Fruit fly (Drosophila melanogaster) whole organism, embryonic: ENCODE measurements around the gene Tnks.

Source experiments
- Abd-B ChIP-seq: fragments of 200-800 bp; sonication (Bioruptor generic); optimal IDR thresholded peaks from 2 replicates; lab custom pipeline; 2018; ENCODE audit warnings: missing biosample characterization, mild to moderate bottlenecking, missing genetic modification characterization, moderate library complexity
- BEAF-32 ChIP-seq: fragments of 200-800 bp; sonication (Bioruptor generic); optimal IDR thresholded peaks from 3 replicates; lab custom pipeline; 2017; ENCODE audit warnings: missing biosample characterization, missing genetic modification characterization, mild to moderate bottlenecking, moderate library complexity, missing genetic modification reagents
- CG10209 ChIP-seq: fragments of 200-800 bp; sonication (Bioruptor generic); optimal IDR thresholded peaks from 3 replicates; lab custom pipeline; 2017; ENCODE audit warnings: missing biosample characterization, mild to moderate bottlenecking, missing genetic modification characterization, missing genetic modification reagents
- CG10267 ChIP-seq: fragments of 200-800 bp; sonication (Bioruptor generic); optimal IDR thresholded peaks from 2 replicates; lab custom pipeline; 2018; ENCODE audit warnings: missing biosample characterization, mild to moderate bottlenecking, missing genetic modification characterization, moderate library complexity
- CG10979 ChIP-seq: fragments of 200-800 bp; sonication (Bioruptor generic); optimal IDR thresholded peaks from 2 replicates; lab custom pipeline; 2018; ENCODE audit warnings: missing biosample characterization, mild to moderate bottlenecking, missing genetic modification characterization, moderate library complexity
- CG12299 ChIP-seq: fragments of 200-800 bp; sonication (Bioruptor generic); optimal IDR thresholded peaks from 2 replicates; lab custom pipeline; 2018; ENCODE audit warnings: missing biosample characterization, mild to moderate bottlenecking, missing genetic modification characterization
- CG12744 ChIP-seq: fragments of 200-800 bp; sonication (Bioruptor generic); optimal IDR thresholded peaks from 2 replicates; lab custom pipeline; 2016; ENCODE audit warnings: missing biosample characterization, missing genetic modification characterization
- CG17361 ChIP-seq: fragments of 200-800 bp; sonication (Bioruptor generic); IDR thresholded peaks from 3 replicates; pipeline ENCODE4 v1.3.6; 2022; ENCODE audit warnings: missing biosample characterization, missing genetic modification characterization
- CG18011 ChIP-seq: fragments of 200-800 bp; sonication (Bioruptor generic); optimal IDR thresholded peaks from 2 replicates; lab custom pipeline; 2017; ENCODE audit warnings: missing biosample characterization, missing genetic modification characterization, mild to moderate bottlenecking, moderate library complexity, missing genotype
- CG18619 ChIP-seq: fragments of 200-800 bp; sonication (Bioruptor generic); optimal IDR thresholded peaks from 3 replicates; lab custom pipeline; 2017; ENCODE audit warnings: missing biosample characterization, mild to moderate bottlenecking, missing genetic modification characterization
- CG2889 ChIP-seq: fragments of 200-800 bp; sonication (Bioruptor generic); IDR thresholded peaks from 3 replicates; pipeline ENCODE4 v1.3.6; 2022; ENCODE audit warnings: missing biosample characterization, missing genetic modification characterization
- CG3065 ChIP-seq: fragments of 200-800 bp; sonication (Bioruptor generic); optimal IDR thresholded peaks from 2 replicates; lab custom pipeline; 2016; ENCODE audit warnings: missing biosample characterization, missing genetic modification characterization
- CG33557 ChIP-seq: fragments of 200-800 bp; sonication (Bioruptor generic); optimal IDR thresholded peaks from 2 replicates; lab custom pipeline; 2019; ENCODE audit warnings: missing biosample characterization, mild to moderate bottlenecking, missing genetic modification characterization, moderate library complexity
- CG42726 ChIP-seq: fragments of 200-800 bp; sonication (Bioruptor generic); IDR thresholded peaks from 2 replicates; pipeline ENCODE4 v1.3.6; 2022; ENCODE audit warnings: missing biosample characterization, missing genetic modification characterization; ENCODE audit not compliant: partially characterized antibody
- CG4404 ChIP-seq: fragments of 200-800 bp; sonication (Bioruptor generic); IDR thresholded peaks from 2 replicates; pipeline ENCODE4 v1.3.6; 2022; ENCODE audit warnings: missing biosample characterization, missing genetic modification characterization
- CG6791 ChIP-seq: fragments of 200-800 bp; sonication (Bioruptor generic); IDR thresholded peaks from 3 replicates; pipeline ENCODE4 v1.3.6; 2022; ENCODE audit warnings: missing biosample characterization, missing genetic modification characterization; ENCODE audit not compliant: partially characterized antibody
- CG8924 ChIP-seq: fragments of 200-800 bp; optimal IDR thresholded peaks from 3 replicates; lab custom pipeline; 2019; ENCODE audit warnings: missing biosample characterization, mild to moderate bottlenecking, missing genetic modification characterization, moderate library complexity
- Dref ChIP-seq: fragments of 200-800 bp; sonication (Bioruptor generic); IDR thresholded peaks from 2 replicates; pipeline ENCODE4 v1.3.6; 2022; ENCODE audit warnings: missing biosample characterization, missing genetic modification characterization
- Fer1 ChIP-seq: fragments of 200-800 bp; sonication (Bioruptor generic); optimal IDR thresholded peaks from 2 replicates; lab custom pipeline; 2017; ENCODE audit warnings: missing biosample characterization, mild to moderate bottlenecking, missing genetic modification characterization
- HLHmδ ChIP-seq: fragments of 200-800 bp; sonication (Bioruptor generic); optimal IDR thresholded peaks from 2 replicates; lab custom pipeline; 2018; ENCODE audit warnings: missing biosample characterization, mild to moderate bottlenecking, missing genetic modification characterization, moderate library complexity
- HmgZ ChIP-seq: fragments of 200-800 bp; sonication (Bioruptor generic); optimal IDR thresholded peaks from 2 replicates; lab custom pipeline; 2018; ENCODE audit warnings: missing biosample characterization, mild to moderate bottlenecking, missing genetic modification characterization
- Nf-YC ChIP-seq: fragments of 200-800 bp; optimal IDR thresholded peaks from 3 replicates; lab custom pipeline; 2019; ENCODE audit warnings: missing biosample characterization, mild to moderate bottlenecking, missing genetic modification characterization, moderate library complexity
- Sox100B ChIP-seq: fragments of 200-800 bp; sonication (Bioruptor generic); optimal IDR thresholded peaks from 3 replicates; lab custom pipeline; 2018; ENCODE audit warnings: missing biosample characterization, mild to moderate bottlenecking, missing genetic modification characterization
- Ssrp ChIP-seq: fragments of 200-800 bp; sonication (Bioruptor generic); optimal IDR thresholded peaks from 2 replicates; lab custom pipeline; 2018; ENCODE audit warnings: missing biosample characterization, mild to moderate bottlenecking, missing genetic modification characterization, moderate library complexity
- YL-1 ChIP-seq: fragments of 200-800 bp; sonication (Bioruptor generic); optimal IDR thresholded peaks from 3 replicates; lab custom pipeline; 2017; ENCODE audit warnings: missing biosample characterization, mild to moderate bottlenecking, missing genetic modification characterization
- al ChIP-seq: fragments of 200-800 bp; sonication (Bioruptor generic); IDR thresholded peaks from 2 replicates; pipeline ENCODE4 v1.3.6; 2022; ENCODE audit warnings: missing biosample characterization, missing genetic modification characterization
- ato ChIP-seq: fragments of 200-800 bp; sonication (Bioruptor generic); IDR thresholded peaks from 2 replicates; pipeline ENCODE4 v1.3.6; 2022; ENCODE audit warnings: missing biosample characterization, missing genetic modification characterization; ENCODE audit not compliant: partially characterized antibody
- cato ChIP-seq: fragments of 200-800 bp; sonication (Bioruptor generic); optimal IDR thresholded peaks from 2 replicates; lab custom pipeline; 2016; ENCODE audit warnings: missing biosample characterization, missing genetic modification characterization, borderline replicate concordance
- fru ChIP-seq: fragments of >200 bp; optimal IDR thresholded peaks from 2 replicates; lab custom pipeline; 2017
- gcm ChIP-seq: fragments of 200-800 bp; sonication (Bioruptor generic); optimal IDR thresholded peaks from 2 replicates; lab custom pipeline; 2019; ENCODE audit warnings: missing biosample characterization, mild to moderate bottlenecking, missing genetic modification characterization, moderate library complexity
- ranshi ChIP-seq: fragments of 200-800 bp; sonication (Bioruptor generic); IDR thresholded peaks from 2 replicates; pipeline ENCODE4 v1.3.6; 2022; ENCODE audit warnings: missing biosample characterization, missing genetic modification characterization
- sens ChIP-seq: fragments of 200-800 bp; sonication (Bioruptor generic); peaks from one replicate; lab custom pipeline; 2016; ENCODE audit warnings: missing biosample characterization, missing genetic modification characterization
- sna ChIP-seq: fragments of 200-800 bp; sonication (Bioruptor generic); IDR thresholded peaks from 2 replicates; pipeline ENCODE4 v1.3.6; 2022; ENCODE audit warnings: missing biosample characterization, missing genetic modification characterization; ENCODE audit not compliant: partially characterized antibody
- stwl ChIP-seq: fragments of 200-800 bp; sonication (Bioruptor generic); optimal IDR thresholded peaks from 3 replicates; lab custom pipeline; 2018; ENCODE audit warnings: missing biosample characterization, mild to moderate bottlenecking, missing genetic modification characterization, moderate library complexity

Tnks gene

dm6 chr3R:25623800-25624791, 37.0 kb downstream of the Tnks start, which contains the start of gene Npl4 (continued):
- TF ChIP-seq CG33557 (no peak), CG4404 (GFP tag; lab: Robert Waterston, UW) (no peak), fru (lab: Kevin White, UChicago) (no peak), HmgZ (tag; lab: Kevin White, UChicago) (no peak), CG18011 (GFP tag; lab: Kevin White, UChicago) (peak; percentile 71), al (GFP tag; lab: Robert Waterston, UW) (no peak), HLHmδ (no peak), Ssrp (tag; lab: Kevin White, UChicago) (peak; percentile 31), sna (peak; percentile 87), CG12299 (tag; lab: Kevin White, UChicago) (no peak), Abd-B (GFP tag; lab: Kevin White, UChicago) (no peak), ranshi (0 out of 2 replicates have a peak, but pooled peaks have one; percentile 31), Sox100B (GFP tag; lab: Kevin White, UChicago) (no peak), CG3065 (no peak), stwl (tag; lab: Kevin White, UChicago) (peak; percentile 67), ato (GFP tag; lab: Robert Waterston, UW) (peak; percentile 98), Nf-YC (tag; lab: Kevin White, UChicago) (no peak), Dref (GFP tag; lab: Robert Waterston, UW) (peak; percentile 99), cato (GFP tag; lab: Kevin White, UChicago) (no peak), CG10979 (tag; lab: Kevin White, UChicago) (peak; percentile 47), BEAF-32 (GFP tag; lab: Kevin White, UChicago) (peak; percentile 77), CG6791 (GFP tag; lab: Robert Waterston, UW) (peak; percentile 99), gcm (GFP tag; lab: Kevin White, UChicago) (no peak)

dm6 chr3R:25618114-25618513, 43.0 kb downstream of the Tnks start, which contains the start of gene CG5071:
Gene CG5071, plus strand, starts transcription at chr3R:25618414.
- TF ChIP-seq CG2889 (GFP tag; lab: Robert Waterston, UW): no peak
- peak; percentile 1 for TF ChIP-seq sens (GFP tag; lab: Kevin White, UChicago)
- no peak for TF ChIP-seq Fer1 (GFP tag; lab: Kevin White, UChicago)

- TF ChIP-seq CG12744 (GFP tag; lab: Kevin White, UChicago): no peak
- no peak for TF ChIP-seq CG10267 (tag; lab: Kevin White, UChicago)
- no peak for TF ChIP-seq CG18619 (GFP tag; lab: Kevin White, UChicago)
- TF ChIP-seq CG10209: no peak
- no peak for TF ChIP-seq CG17361 (GFP tag; lab: Robert Waterston, UW)
- TF ChIP-seq YL-1 (GFP tag; lab: Kevin White, UChicago): no peak
- TF ChIP-seq CG42726 (GFP tag; lab: Robert Waterston, UW): no peak
- TF ChIP-seq stwl (tag; lab: Kevin White, UChicago): no peak
- TF ChIP-seq CG8924 (tag; lab: Kevin White, UChicago): no peak
These were observed 47.7 kb downstream of the Tnks start, which contains the start of gene CG5079 for dm6 chr3R:25613366-25613765. Gene CG5079, plus strand, starts transcription at chr3R:25613666.
